Worm (Caenorhabditis elegans) whole organism, L1 larva: ENCODE data around the gene cyp-33C2.
A peak's percentile ranks its signal among the peaks of the same experiment; 100 is the strongest.

Experiments used
- C34B4.2 ChIP-seq: sonication (generic microtip); optimal IDR thresholded peaks from 2 replicates; lab custom pipeline; 2017; ENCODE audit warnings: mild to moderate bottlenecking, missing genetic modification characterization, missing compliant biosample characterization
- alr-1 ChIP-seq: fragments of 200-800 bp; sonication (Bioruptor generic); optimal IDR thresholded peaks from 2 replicates; lab custom pipeline; 2018; ENCODE audit warnings: borderline replicate concordance, mild to moderate bottlenecking, missing genetic modification characterization, missing compliant biosample characterization
- blmp-1 ChIP-seq: fragments of 150-350 bp; optimal IDR thresholded peaks from 2 replicates; lab custom pipeline; 2014; ENCODE audit warnings: missing biosample characterization, missing genetic modification characterization
- ceh-63 ChIP-seq: fragments of 200-800 bp; sonication (Bioruptor generic); optimal IDR thresholded peaks from 2 replicates; lab custom pipeline; 2018; ENCODE audit warnings: mild to moderate bottlenecking, missing genetic modification characterization, missing compliant biosample characterization
- ceh-90 ChIP-seq: sonication (generic microtip); optimal IDR thresholded peaks from 2 replicates; lab custom pipeline; 2016; ENCODE audit warnings: missing genetic modification characterization, missing compliant biosample characterization
- dsc-1 ChIP-seq: sonication (generic microtip); optimal IDR thresholded peaks from 2 replicates; lab custom pipeline; 2016; ENCODE audit warnings: mild to moderate bottlenecking, missing genetic modification characterization, missing compliant biosample characterization
- efl-1 ChIP-seq, 4 experiments: fragments of 150-350 bp; optimal IDR thresholded peaks in 3 of 4; peaks in 1 of 4; 1 replicate in 1 of 4; 2 replicates in 3 of 4; lab custom pipeline; 2014; ENCODE audit warnings: missing biosample characterization in 2 of 4, missing genetic modification characterization in 2 of 4, missing genetic modification reagents in 2 of 4
- egl-13 ChIP-seq: sonication (generic microtip); optimal IDR thresholded peaks from 2 replicates; lab custom pipeline; 2016; ENCODE audit warnings: missing genotype, missing genetic modification reagents, missing genetic modification characterization, missing compliant biosample characterization
- elt-2 ChIP-seq: sonication (generic microtip); optimal IDR thresholded peaks from 2 replicates; lab custom pipeline; 2016; ENCODE audit warnings: missing genetic modification characterization, mild to moderate bottlenecking, inconsistent platforms, missing compliant biosample characterization, missing genetic modification reagents
- fkh-10 ChIP-seq: sonication (generic microtip); optimal IDR thresholded peaks from 2 replicates; lab custom pipeline; 2017; ENCODE audit warnings: missing biosample characterization, missing genetic modification reagents, missing genetic modification characterization
- grh-1 ChIP-seq: fragments of 200-800 bp; sonication (Bioruptor generic); IDR thresholded peaks from 2 replicates; pipeline ENCODE4 v1.3.6; 2022; ENCODE audit warnings: missing genetic modification reagents, missing genetic modification characterization, missing compliant biosample characterization
- hlh-4 ChIP-seq: sonication (generic microtip); optimal IDR thresholded peaks from 2 replicates; lab custom pipeline; 2016; ENCODE audit warnings: mild to moderate bottlenecking, missing genetic modification characterization, missing compliant biosample characterization
- hpl-2 ChIP-seq: fragments of 150-350 bp; optimal IDR thresholded peaks from 2 replicates; lab custom pipeline; 2014; ENCODE audit warnings: missing biosample characterization, missing genetic modification reagents, missing genetic modification characterization
- irx-1 ChIP-seq: sonication (generic microtip); optimal IDR thresholded peaks from 2 replicates; lab custom pipeline; 2016; ENCODE audit warnings: missing genetic modification characterization, missing compliant biosample characterization
- lin-14 ChIP-seq: fragments of 200-800 bp; sonication (Bioruptor generic); optimal IDR thresholded peaks from 2 replicates; lab custom pipeline; 2018; ENCODE audit warnings: mild to moderate bottlenecking, missing genetic modification characterization, moderate library complexity, missing compliant biosample characterization
- lin-35 ChIP-seq, 2 experiments: fragments of 150-350 bp; optimal IDR thresholded peaks; 2 replicates each; lab custom pipeline; 2014; ENCODE audit warnings: missing biosample characterization in 2 of 2, missing genetic modification characterization in 2 of 2, missing genetic modification reagents in 2 of 2
- lin-39 ChIP-seq: fragments of 150-350 bp; optimal IDR thresholded peaks from 2 replicates; lab custom pipeline; 2014; ENCODE audit warnings: missing biosample characterization, missing genetic modification reagents, missing genetic modification characterization
- lir-3 ChIP-seq: sonication (generic microtip); optimal IDR thresholded peaks from 2 replicates; lab custom pipeline; 2016; ENCODE audit warnings: mild to moderate bottlenecking, missing genetic modification characterization, moderate library complexity, missing compliant biosample characterization; ENCODE audit not compliant: poor library complexity
- nhr-19 ChIP-seq: fragments of 200-800 bp; sonication (Bioruptor generic); conservative IDR thresholded peaks from 2 replicates; pipeline ENCODE4 v1.3.6; 2022; ENCODE audit warnings: missing genetic modification characterization, missing compliant biosample characterization
- nhr-20 ChIP-seq: sonication (generic microtip); optimal IDR thresholded peaks from 2 replicates; lab custom pipeline; 2016; ENCODE audit warnings: mild to moderate bottlenecking, missing genetic modification characterization, missing compliant biosample characterization
- nhr-237 ChIP-seq: fragments of 150-350 bp; optimal IDR thresholded peaks from 2 replicates; lab custom pipeline; 2014; ENCODE audit warnings: missing biosample characterization, missing genetic modification characterization
- nhr-71 ChIP-seq: sonication (generic microtip); optimal IDR thresholded peaks from 2 replicates; lab custom pipeline; 2016; ENCODE audit warnings: mild to moderate bottlenecking, missing genetic modification characterization, moderate library complexity, missing compliant biosample characterization
- nhr-77 ChIP-seq: fragments of 150-350 bp; optimal IDR thresholded peaks from 2 replicates; lab custom pipeline; 2014; ENCODE audit warnings: missing biosample characterization, missing genetic modification characterization
- nhr-84 ChIP-seq: sonication (generic microtip); optimal IDR thresholded peaks from 2 replicates; lab custom pipeline; 2017; ENCODE audit warnings: missing biosample characterization, missing genetic modification characterization
- pag-3 ChIP-seq: sonication (generic microtip); optimal IDR thresholded peaks from 2 replicates; lab custom pipeline; 2017; ENCODE audit warnings: missing genetic modification characterization, mild to moderate bottlenecking, missing compliant biosample characterization, antibody characterized with exemption, borderline replicate concordance; ENCODE audit not compliant: insufficient read depth
- pax-3 ChIP-seq: fragments of 200-800 bp; sonication (Bioruptor generic); optimal IDR thresholded peaks from 2 replicates; lab custom pipeline; 2018; ENCODE audit warnings: mild to moderate bottlenecking, missing genetic modification characterization, moderate library complexity, missing compliant biosample characterization
- pqm-1 ChIP-seq: sonication (generic microtip); optimal IDR thresholded peaks from 3 replicates; lab custom pipeline; 2017; ENCODE audit warnings: missing biosample characterization, missing genetic modification characterization
- snpc-4 ChIP-seq: fragments of 150-350 bp; optimal IDR thresholded peaks from 2 replicates; lab custom pipeline; 2014; ENCODE audit warnings: missing biosample characterization, missing genetic modification characterization
- sptf-1 ChIP-seq: fragments of 150-350 bp; optimal IDR thresholded peaks from 2 replicates; lab custom pipeline; 2014; ENCODE audit warnings: missing biosample characterization, missing genetic modification characterization
- sup-37 ChIP-seq: fragments of 200-800 bp; sonication (Bioruptor generic); optimal IDR thresholded peaks from 2 replicates; lab custom pipeline; 2018; ENCODE audit warnings: mild to moderate bottlenecking, missing genetic modification characterization, missing compliant biosample characterization
- unc-98 ChIP-seq: fragments of 200-800 bp; sonication (Bioruptor generic); IDR thresholded peaks from 2 replicates; pipeline ENCODE4 v1.3.6; 2022; ENCODE audit warnings: missing genetic modification characterization, missing compliant biosample characterization
- zag-1 ChIP-seq: fragments of 150-350 bp; optimal IDR thresholded peaks from 2 replicates; lab custom pipeline; 2014; ENCODE audit warnings: missing biosample characterization, missing genetic modification characterization
- zip-4 ChIP-seq: fragments of 200-800 bp; sonication (Bioruptor generic); optimal IDR thresholded peaks from 2 replicates; lab custom pipeline; 2018; ENCODE audit warnings: mild to moderate bottlenecking, missing genetic modification characterization, moderate library complexity, missing compliant biosample characterization
- ztf-4 ChIP-seq: fragments of 150-350 bp; optimal IDR thresholded peaks from 2 replicates; lab custom pipeline; 2014; ENCODE audit warnings: missing biosample characterization, missing genetic modification characterization

cyp-33C2 gene

DNA sequence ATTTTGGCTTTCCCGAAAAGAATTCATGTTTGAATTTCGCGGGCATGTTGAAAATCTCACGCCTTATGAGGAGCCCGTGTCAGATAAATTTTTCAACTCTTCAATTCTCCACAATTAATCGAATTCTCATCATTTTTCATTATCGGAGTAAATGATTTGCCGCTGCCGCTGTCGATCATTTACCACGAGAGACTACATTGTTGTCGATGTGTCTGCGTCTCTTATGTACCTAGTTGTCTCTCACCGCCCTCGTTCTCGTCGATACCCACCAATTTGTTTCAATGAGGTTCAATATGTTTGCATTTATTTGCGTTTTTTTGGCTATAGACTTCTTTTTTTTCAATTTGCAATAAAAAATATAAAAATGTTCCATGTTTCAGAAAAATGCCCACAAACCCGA lies 8.8 kb downstream of the cyp-33C2 start, which contains the start of gene nhr-13 (continued):
- TF ChIP-seq lir-3 (tag; lab: Kevin White, UChicago), result no peak
- TF ChIP-seq efl-1 (optimal IDR thresholded peaks at IDR 0.05; lab: Kevin White, UChicago), result peak in 1 of 2 experiments; percentile 17
- TF ChIP-seq efl-1 (GFP tag; optimal IDR thresholded peaks at IDR 0.05 in 1 of 2; lab: Kevin White, UChicago), result peak in 1 of 2 experiments; percentile 50
- no peak for TF ChIP-seq zag-1 (tag; lab: Kevin White, UChicago)
- TF ChIP-seq ztf-4 (tag; lab: Kevin White, UChicago), result no peak
- no peak for TF ChIP-seq zip-4 (GFP tag; lab: Kevin White, UChicago)
- no peak for TF ChIP-seq hpl-2 (GFP tag; lab: Kevin White, UChicago)
- TF ChIP-seq snpc-4 (tag; lab: Kevin White, UChicago), result no peak
- peak in 1 of 2 experiments; percentile 36 for TF ChIP-seq lin-35 (GFP tag; optimal IDR thresholded peaks at IDR 0.05; lab: Kevin White, UChicago)
- TF ChIP-seq nhr-71 (tag; lab: Kevin White, UChicago), result no peak
- TF ChIP-seq nhr-20 (tag; lab: Kevin White, UChicago), result peak; percentile 85
- no peak for TF ChIP-seq sptf-1 (tag; lab: Kevin White, UChicago)
- TF ChIP-seq nhr-19, result no peak
- peak; percentile 64 for TF ChIP-seq dsc-1
- no peak for TF ChIP-seq unc-98
- no peak for TF ChIP-seq nhr-77 (tag; lab: Kevin White, UChicago)
- no peak for TF ChIP-seq nhr-84 (tag; lab: Kevin White, UChicago)
- TF ChIP-seq ceh-90 (tag; lab: Kevin White, UChicago), result no peak
- TF ChIP-seq hlh-4 (tag; lab: Kevin White, UChicago), result no peak
- TF ChIP-seq alr-1 (tag; lab: Kevin White, UChicago), result no peak

DNA sequence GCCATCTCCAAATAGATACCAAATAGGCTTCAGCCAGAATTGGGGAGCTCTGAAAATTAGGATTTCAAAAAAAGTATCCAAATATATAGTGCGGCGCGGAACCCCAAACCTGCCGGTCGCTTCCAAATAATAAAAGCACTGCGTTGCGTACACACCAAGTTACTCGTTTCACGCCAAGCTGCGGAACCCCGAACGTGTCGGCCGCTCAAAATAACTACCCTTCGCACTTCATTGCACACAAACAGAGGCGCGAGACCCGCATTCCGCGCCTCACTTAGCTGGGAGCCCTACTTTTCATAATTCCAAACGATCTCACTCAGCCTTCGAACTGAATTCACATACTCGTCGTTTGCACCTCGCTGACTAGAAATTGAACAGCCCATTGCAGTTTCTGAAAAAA lies 16.3 kb downstream of the cyp-33C2 start:
- no peak for TF ChIP-seq lin-14 (GFP tag; lab: Kevin White, UChicago)
- TF ChIP-seq grh-1 (GFP tag; lab: Robert Waterston, UW), result no peak
- no peak for TF ChIP-seq pax-3
- TF ChIP-seq snpc-4 (tag; lab: Kevin White, UChicago), result peak; percentile 26
- TF ChIP-seq fkh-10 (GFP tag; lab: Kevin White, UChicago), result no peak

DNA sequence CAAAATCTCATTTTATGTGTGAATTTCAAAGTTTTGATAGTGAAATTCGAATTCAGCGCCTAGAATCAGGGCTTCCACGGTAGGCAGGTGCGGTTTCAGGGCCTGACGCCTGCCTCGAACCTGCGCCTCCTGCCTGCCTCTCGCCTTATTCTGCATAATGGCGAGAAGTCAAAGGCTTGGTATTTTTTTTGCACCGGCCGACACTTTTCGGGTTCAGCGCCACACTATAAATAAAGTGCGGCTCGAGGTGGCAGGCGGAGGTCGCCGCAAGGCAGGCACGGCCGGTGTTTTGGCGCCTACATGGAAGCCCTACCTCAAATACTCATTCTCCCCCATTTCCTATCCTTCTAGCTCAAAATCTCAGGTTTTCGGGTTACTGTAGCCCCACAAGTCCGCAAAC lies 17.1 kb downstream of the cyp-33C2 start:
- TF ChIP-seq egl-13 (tag; lab: Kevin White, UChicago) (no peak), C34B4.2 (tag; lab: Kevin White, UChicago) (no peak), nhr-237 (no peak), ceh-63 (GFP tag; lab: Kevin White, UChicago) (no peak), irx-1 (no peak), pax-3 (no peak), lin-35 (GFP tag; optimal IDR thresholded peaks at IDR 0.05; lab: Kevin White, UChicago) (no peak), nhr-20 (tag; lab: Kevin White, UChicago) (no peak), blmp-1 (tag; lab: Kevin White, UChicago) (no peak)

DNA sequence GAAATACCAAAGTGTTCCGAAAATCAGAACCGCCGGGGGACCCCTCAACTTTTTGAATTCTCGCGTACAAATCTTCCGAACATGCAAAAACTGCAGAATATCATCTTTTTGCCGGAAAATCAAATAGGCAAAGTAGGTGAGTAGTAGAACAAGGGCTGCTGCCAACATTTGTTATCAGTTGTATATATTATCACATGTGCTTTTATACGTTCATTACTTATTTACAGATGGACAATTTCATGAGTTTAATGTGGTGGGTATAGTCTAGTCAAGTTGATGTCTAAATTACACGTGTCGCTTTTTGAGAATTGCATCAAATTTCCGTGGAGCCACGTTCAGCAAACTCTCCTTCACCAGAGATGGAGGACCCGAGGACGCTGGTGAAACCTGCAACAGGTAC lies 18.0 kb downstream of the cyp-33C2 start, which contains the start of gene cyp-32B1:
cyp-32B1 (minus strand) TSS at position 176 of the 400 bp plus-strand sequence.
- TF ChIP-seq sup-37 (GFP tag; lab: Kevin White, UChicago), result no peak
- no peak for TF ChIP-seq lin-39 (tag; lab: Kevin White, UChicago)
- no peak for TF ChIP-seq grh-1 (GFP tag; lab: Robert Waterston, UW)
- peak; percentile 34 for TF ChIP-seq elt-2 (tag; lab: Kevin White, UChicago)
- TF ChIP-seq pag-3 (tag; lab: Kevin White, UChicago), result no peak
- no peak for TF ChIP-seq sptf-1 (tag; lab: Kevin White, UChicago)
- no peak for TF ChIP-seq nhr-20 (tag; lab: Kevin White, UChicago)
- peak in 1 of 2 experiments; percentile 5 for TF ChIP-seq lin-35 (GFP tag; optimal IDR thresholded peaks at IDR 0.05; lab: Kevin White, UChicago)
- no peak for TF ChIP-seq pqm-1
- TF ChIP-seq lir-3 (tag; lab: Kevin White, UChicago), result no peak
- TF ChIP-seq, all 84 proteins: peak for 2
